Fruit fly (Drosophila melanogaster) S2 (cell line): ENCODE measurements around the gene CG34244.

ENCODE experiments used
- CG8478 ChIP-seq: fragments of >200 bp; optimal IDR thresholded peaks from 2 replicates; lab custom pipeline; 2018
- CTCF ChIP-seq, 2 experiments: fragments of >200 bp; optimal IDR thresholded peaks; 2 replicates each; lab custom pipeline; 2018

dm6 chr3L:14272109-14273070, 36.6 kb upstream of the CG34244 start:
- no peak for TF ChIP-seq CG8478 (lab: Kevin White, UChicago)
- no peak for TF ChIP-seq CTCF (optimal IDR thresholded peaks at IDR 0.05; lab: Kevin White, UChicago)
